Worm (Caenorhabditis elegans) whole organism, late embryonic: Measurements from ENCODE around the gene rps-3.

Experiments
- C08G9.2 ChIP-seq: sonication (generic microtip); optimal IDR thresholded peaks from 2 replicates; lab custom pipeline; 2016; ENCODE audit warnings: mild to moderate bottlenecking, missing genetic modification characterization, moderate library complexity, missing compliant biosample characterization
- K09A11.1 ChIP-seq: sonication (generic microtip); optimal IDR thresholded peaks from 2 replicates; lab custom pipeline; 2017; ENCODE audit warnings: antibody characterized with exemption, mild to moderate bottlenecking, missing genetic modification characterization, missing compliant biosample characterization; ENCODE audit not compliant: insufficient read depth
- T23F11.4 ChIP-seq: fragments of 200-800 bp; sonication (Bioruptor generic); optimal IDR thresholded peaks from 2 replicates; lab custom pipeline; 2018; ENCODE audit warnings: mild to moderate bottlenecking, missing genetic modification characterization, missing compliant biosample characterization
- Y22D7AL.16 ChIP-seq: sonication (generic microtip); optimal IDR thresholded peaks from 2 replicates; lab custom pipeline; 2016; ENCODE audit warnings: missing genetic modification characterization, missing compliant biosample characterization
- ahr-1 ChIP-seq: sonication (generic microtip); optimal IDR thresholded peaks from 2 replicates; lab custom pipeline; 2016; ENCODE audit warnings: missing genetic modification characterization, missing compliant biosample characterization
- ama-1 ChIP-seq: fragments of 150-350 bp; optimal IDR thresholded peaks from 2 replicates; lab custom pipeline; 2014
- ceh-14 ChIP-seq: sonication (generic microtip); optimal IDR thresholded peaks from 2 replicates; lab custom pipeline; 2016; ENCODE audit warnings: missing genotype, missing genetic modification characterization, missing compliant biosample characterization
- ceh-18 ChIP-seq: sonication (generic microtip); optimal IDR thresholded peaks from 2 replicates; lab custom pipeline; 2016; ENCODE audit warnings: missing genetic modification characterization, missing compliant biosample characterization
- ceh-22 ChIP-seq: sonication (generic microtip); optimal IDR thresholded peaks from 2 replicates; lab custom pipeline; 2017; ENCODE audit warnings: missing biosample characterization, missing genetic modification characterization
- ceh-24 ChIP-seq: sonication (generic microtip); optimal IDR thresholded peaks from 2 replicates; lab custom pipeline; 2016; ENCODE audit warnings: mild to moderate bottlenecking, missing genetic modification characterization, missing compliant biosample characterization
- ceh-30 ChIP-seq: fragments of 150-350 bp; optimal IDR thresholded peaks from 2 replicates; lab custom pipeline; 2014; ENCODE audit warnings: missing biosample characterization, missing genetic modification characterization
- ceh-31 ChIP-seq: sonication (generic microtip); optimal IDR thresholded peaks from 2 replicates; lab custom pipeline; 2016; ENCODE audit warnings: missing genetic modification characterization, missing compliant biosample characterization
- ceh-6 ChIP-seq: fragments of 200-800 bp; sonication (Bioruptor generic); optimal IDR thresholded peaks from 2 replicates; lab custom pipeline; 2018; ENCODE audit warnings: mild to moderate bottlenecking, missing genetic modification characterization, missing compliant biosample characterization
- ceh-9 ChIP-seq: sonication (generic microtip); optimal IDR thresholded peaks from 2 replicates; lab custom pipeline; 2016; ENCODE audit warnings: mild to moderate bottlenecking, missing genetic modification characterization, inconsistent platforms, missing compliant biosample characterization
- che-1 ChIP-seq: sonication (generic microtip); optimal IDR thresholded peaks from 2 replicates; lab custom pipeline; 2016; ENCODE audit warnings: mild to moderate bottlenecking, missing genetic modification characterization, missing compliant biosample characterization
- elt-2 ChIP-seq: sonication (generic microtip); optimal IDR thresholded peaks from 2 replicates; lab custom pipeline; 2016; ENCODE audit warnings: missing genetic modification reagents, missing genetic modification characterization, missing compliant biosample characterization
- ets-4 ChIP-seq: sonication (generic microtip); optimal IDR thresholded peaks from 2 replicates; lab custom pipeline; 2016; ENCODE audit warnings: missing genetic modification characterization, missing compliant biosample characterization
- fkh-10 ChIP-seq: fragments of 150-350 bp; optimal IDR thresholded peaks from 2 replicates; lab custom pipeline; 2014; ENCODE audit warnings: missing biosample characterization, missing genetic modification reagents, missing genetic modification characterization
- fkh-6 ChIP-seq: sonication (generic microtip); optimal IDR thresholded peaks from 2 replicates; lab custom pipeline; 2016; ENCODE audit warnings: missing genetic modification characterization, missing compliant biosample characterization
- hlh-13 ChIP-seq: fragments of 200-800 bp; sonication (Bioruptor generic); optimal IDR thresholded peaks from 2 replicates; lab custom pipeline; 2018; ENCODE audit warnings: mild to moderate bottlenecking, missing genetic modification characterization, missing compliant biosample characterization
- hlh-15 ChIP-seq: sonication (generic microtip); optimal IDR thresholded peaks from 2 replicates; lab custom pipeline; 2016; ENCODE audit warnings: missing genetic modification characterization, missing compliant biosample characterization
- hlh-30 ChIP-seq: sonication (generic microtip); optimal IDR thresholded peaks from 2 replicates; lab custom pipeline; 2017; ENCODE audit warnings: antibody characterized with exemption, missing genetic modification characterization, missing compliant biosample characterization; ENCODE audit not compliant: insufficient read depth
- lim-6 ChIP-seq: sonication (generic microtip); optimal IDR thresholded peaks from 2 replicates; lab custom pipeline; 2016; ENCODE audit warnings: missing genetic modification characterization, missing compliant biosample characterization
- lin-11 ChIP-seq: fragments of 200-800 bp; sonication (Bioruptor generic); optimal IDR thresholded peaks from 2 replicates; lab custom pipeline; 2018; ENCODE audit warnings: mild to moderate bottlenecking, missing genetic modification characterization, missing compliant biosample characterization
- nfya-1 ChIP-seq: sonication (generic microtip); optimal IDR thresholded peaks from 2 replicates; lab custom pipeline; 2017; ENCODE audit warnings: missing genetic modification characterization, mild to moderate bottlenecking, missing compliant biosample characterization, antibody characterized with exemption, moderate library complexity
- nhr-11 ChIP-seq: fragments of 150-350 bp; optimal IDR thresholded peaks from 2 replicates; lab custom pipeline; 2014; ENCODE audit warnings: missing biosample characterization, missing genetic modification characterization
- nhr-232 ChIP-seq: sonication (generic microtip); optimal IDR thresholded peaks from 2 replicates; lab custom pipeline; 2016; ENCODE audit warnings: missing genetic modification characterization, missing compliant biosample characterization
- odd-2 ChIP-seq: sonication (generic microtip); optimal IDR thresholded peaks from 2 replicates; lab custom pipeline; 2017; ENCODE audit warnings: antibody characterized with exemption, mild to moderate bottlenecking, missing genetic modification characterization, missing compliant biosample characterization
- pat-9 ChIP-seq: fragments of 200-800 bp; sonication (Bioruptor generic); optimal IDR thresholded peaks from 2 replicates; lab custom pipeline; 2018; ENCODE audit warnings: mild to moderate bottlenecking, missing genetic modification characterization, moderate library complexity, missing compliant biosample characterization
- pax-1 ChIP-seq: fragments of 150-350 bp; optimal IDR thresholded peaks from 2 replicates; lab custom pipeline; 2014; ENCODE audit warnings: missing biosample characterization, missing genetic modification characterization
- pqm-1 ChIP-seq: sonication (generic microtip); optimal IDR thresholded peaks from 2 replicates; lab custom pipeline; 2016; ENCODE audit warnings: missing genetic modification characterization, missing compliant biosample characterization
- pros-1 ChIP-seq: fragments of 150-350 bp; optimal IDR thresholded peaks from 2 replicates; lab custom pipeline; 2014; ENCODE audit warnings: missing biosample characterization, missing genetic modification reagents, missing genetic modification characterization
- rnt-1 ChIP-seq: sonication (generic microtip); optimal IDR thresholded peaks from 2 replicates; lab custom pipeline; 2016; ENCODE audit warnings: missing genetic modification characterization, missing compliant biosample characterization
- sdc-2 ChIP-seq: sonication (generic microtip); optimal IDR thresholded peaks from 2 replicates; lab custom pipeline; 2016; ENCODE audit warnings: missing genotype, missing genetic modification characterization, missing compliant biosample characterization
- sox-4 ChIP-seq: sonication (generic microtip); optimal IDR thresholded peaks from 2 replicates; lab custom pipeline; 2017; ENCODE audit warnings: mild to moderate bottlenecking, missing genetic modification characterization, inconsistent platforms, missing compliant biosample characterization
- syd-9 ChIP-seq: sonication (generic microtip); optimal IDR thresholded peaks from 2 replicates; lab custom pipeline; 2016; ENCODE audit warnings: mild to moderate bottlenecking, missing genetic modification characterization, moderate library complexity, missing compliant biosample characterization
- tbx-2 ChIP-seq: sonication (generic microtip); optimal IDR thresholded peaks from 2 replicates; lab custom pipeline; 2016; ENCODE audit warnings: missing genetic modification characterization, missing compliant biosample characterization
- tbx-7 ChIP-seq: sonication (generic microtip); optimal IDR thresholded peaks from 2 replicates; lab custom pipeline; 2016; ENCODE audit warnings: missing genotype, missing genetic modification characterization, missing compliant biosample characterization
- unc-42 ChIP-seq: sonication (generic microtip); optimal IDR thresholded peaks from 2 replicates; lab custom pipeline; 2016; ENCODE audit warnings: missing genotype, missing genetic modification characterization, missing compliant biosample characterization
- unc-55 ChIP-seq: sonication (generic microtip); optimal IDR thresholded peaks from 2 replicates; lab custom pipeline; 2017; ENCODE audit warnings: missing biosample characterization, missing genetic modification reagents, missing genetic modification characterization
- unc-86 ChIP-seq: sonication (generic microtip); optimal IDR thresholded peaks from 2 replicates; lab custom pipeline; 2016; ENCODE audit warnings: missing genetic modification characterization, missing compliant biosample characterization

Gene rps-3

ce11 chrIII:6206161-6206853 lies at the start of gene rps-3, which contains the start of gene sna-3:
rps-3 (plus strand) TSS chrIII:6206803.
sna-3 (minus strand) TSS chrIII:6206211.
- TF ChIP-seq rnt-1 (tag; lab: Kevin White, UChicago) (peak; percentile 63), ceh-30 (no peak), unc-42 (tag; lab: Kevin White, UChicago) (peak; percentile 39), nhr-11 (tag; lab: Kevin White, UChicago) (no peak), hlh-15 (no peak), T23F11.4 (GFP tag; lab: Kevin White, UChicago) (no peak), fkh-6 (tag; lab: Kevin White, UChicago) (no peak), ceh-22 (tag; lab: Kevin White, UChicago) (no peak), nhr-232 (tag; lab: Kevin White, UChicago) (no peak), elt-2 (tag; lab: Kevin White, UChicago) (peak; percentile 2), tbx-7 (tag; lab: Kevin White, UChicago) (no peak), pqm-1 (tag; lab: Kevin White, UChicago) (no peak), hlh-13 (GFP tag; lab: Kevin White, UChicago) (no peak), ahr-1 (tag; lab: Kevin White, UChicago) (no peak), pax-1 (tag; lab: Kevin White, UChicago) (no peak), hlh-30 (tag; lab: Kevin White, UChicago) (peak; percentile 81), ceh-18 (tag; lab: Kevin White, UChicago) (peak; percentile 33), fkh-10 (GFP tag; lab: Kevin White, UChicago) (no peak), ama-1 (lab: Kevin White, UChicago) (no peak), ceh-24 (tag; lab: Kevin White, UChicago) (no peak), ceh-9 (tag; lab: Kevin White, UChicago) (no peak), pros-1 (no peak), che-1 (tag; lab: Kevin White, UChicago) (no peak), sox-4 (no peak), sdc-2 (tag; lab: Kevin White, UChicago) (no peak), lim-6 (tag; lab: Kevin White, UChicago) (no peak), syd-9 (no peak), ceh-6 (GFP tag; lab: Kevin White, UChicago) (no peak), ceh-14 (tag; lab: Kevin White, UChicago) (no peak), ceh-31 (tag; lab: Kevin White, UChicago) (peak; percentile 78), C08G9.2 (tag; lab: Kevin White, UChicago) (no peak), tbx-2 (tag; lab: Kevin White, UChicago) (peak; percentile 32), ets-4 (no peak), unc-86 (tag; lab: Kevin White, UChicago) (no peak), pat-9 (tag; lab: Kevin White, UChicago) (no peak), Y22D7AL.16 (no peak), nfya-1 (tag; lab: Kevin White, UChicago) (peak; percentile 82), lin-11 (no peak), unc-55 (peak; percentile 16), odd-2 (tag; lab: Kevin White, UChicago) (no peak)

- TF ChIP-seq ceh-18 (tag; lab: Kevin White, UChicago): peak; percentile 62
- TF ChIP-seq K09A11.1 (tag; lab: Kevin White, UChicago): no peak
These were observed 48.8 kb upstream of the rps-3 start, which contains the start of gene anmt-2 for ce11 chrIII:6157708-6158321. anmt-2 (minus strand) TSS chrIII:6157758.
